Worm (Caenorhabditis elegans) whole organism, midembryonic: Measurements from ENCODE around the gene spig-1.
"Not testable (repeated sequence)": the region's sequence is repeated elsewhere in the genome, so short reads cannot be mapped to it uniquely, and the experiment has no call there.

Source experiments
- T22C8.4 ChIP-seq: fragments of 200-800 bp; sonication (Bioruptor generic); IDR thresholded peaks from 2 replicates; pipeline ENCODE4 v1.3.6; 2022; ENCODE audit warnings: missing genetic modification characterization, missing compliant biosample characterization
- flt-1 ChIP-seq: fragments of 200-800 bp; sonication (Bioruptor generic); IDR thresholded peaks from 2 replicates; pipeline ENCODE4 v1.3.6; 2022; ENCODE audit warnings: missing genetic modification characterization, missing compliant biosample characterization
- med-1 ChIP-seq: sonication (generic microtip); optimal IDR thresholded peaks from 2 replicates; lab custom pipeline; 2017; ENCODE audit warnings: missing genetic modification characterization, mild to moderate bottlenecking, missing compliant biosample characterization, antibody characterized with exemption, missing genetic modification reagents; ENCODE audit not compliant: insufficient read depth

ce11 chrV:7057795-7058194 is 6.3 kb downstream of the spig-1 start, which contains the start of gene Y57E12AL.2:
- not testable (repeated sequence) for TF ChIP-seq flt-1 (GFP tag; lab: Robert Waterston, UW); med-1 (GFP tag; lab: Kevin White, UChicago); T22C8.4 (GFP tag; lab: Robert Waterston, UW)
